Fruit fly (Drosophila melanogaster): ENCODE results near the gene psd.

Gene psd

dm6 chr2L:5982334-5982987 is 17.7 kb upstream of the psd start (continued):
- TF ChIP-seq pho (GFP tag; optimal IDR thresholded peaks at IDR 0.05) (peak; percentile 38), HLH4C (GFP tag; IDR thresholded peaks at IDR 0.05; ENCODE audit: partially characterized antibody) (no peak), CG10543 (GFP tag; optimal IDR thresholded peaks at IDR 0.05) (peak; percentile 94), ro (GFP tag; IDR thresholded peaks at IDR 0.05) (no peak), peb (GFP tag; IDR thresholded peaks at IDR 0.05) (no peak), lilli (GFP tag; optimal IDR thresholded peaks at IDR 0.05) (peak; percentile 57), Bteb2 (GFP tag; optimal IDR thresholded peaks at IDR 0.05) (no peak), CG11696 (GFP tag; IDR thresholded peaks at IDR 0.05) (no peak), fu2 (GFP tag; optimal IDR thresholded peaks at IDR 0.05) (peak; percentile 26), CG8089 (GFP tag; optimal IDR thresholded peaks at IDR 0.05) (no peak), CG30431 (GFP tag; optimal IDR thresholded peaks at IDR 0.05) (no peak), CG4360 (GFP tag; IDR thresholded peaks at IDR 0.05) (no peak), gsb (GFP tag; IDR thresholded peaks at IDR 0.05) (no peak), Dll (GFP tag; IDR thresholded peaks at IDR 0.05; ENCODE audit: partially characterized antibody) (no peak), unc-4 (GFP tag; IDR thresholded peaks at IDR 0.05; ENCODE audit: partially characterized antibody) (no peak), CG12155 (GFP tag; optimal IDR thresholded peaks at IDR 0.05) (peak; percentile 51), gcm (GFP tag; optimal IDR thresholded peaks at IDR 0.05) (no peak), CG4424 (GFP tag; optimal IDR thresholded peaks at IDR 0.05) (peak; percentile 100), mld (GFP tag; IDR thresholded peaks at IDR 0.05; ENCODE audit: partially characterized antibody) (no peak), gro (GFP tag; optimal IDR thresholded peaks at IDR 0.05) (peak; percentile 12), Drgx (GFP tag; IDR thresholded peaks at IDR 0.05) (no peak), eyg (GFP tag; optimal IDR thresholded peaks at IDR 0.05) (peak; percentile 49), ftz-f1 (GFP tag; optimal IDR thresholded peaks at IDR 0.05) (peak; percentile 99), CG10431 (GFP tag; optimal IDR thresholded peaks at IDR 0.05) (peak; percentile 34), pzg (GFP tag; optimal IDR thresholded peaks at IDR 0.05) (peak; percentile 47), CG14014 (GFP tag; IDR thresholded peaks at IDR 0.05) (no peak), ranshi (GFP tag; IDR thresholded peaks at IDR 0.05) (no peak), CG6791 (GFP tag; IDR thresholded peaks at IDR 0.05; ENCODE audit: partially characterized antibody) (no peak), CG9932 (GFP tag; IDR thresholded peaks at IDR 0.05) (no peak), ewg (GFP tag; optimal IDR thresholded peaks at IDR 0.05) (peak; percentile 40), PHDP (tag; optimal IDR thresholded peaks at IDR 0.05) (no peak), Gug (GFP tag; IDR thresholded peaks at IDR 0.05) (no peak; the same call in 3 of the 4 replicates), tna (GFP tag; IDR thresholded peaks at IDR 0.05; ENCODE audit: partially characterized antibody) (no peak), jing (GFP tag; optimal IDR thresholded peaks at IDR 0.05) (no peak), Max (GFP tag; optimal IDR thresholded peaks at IDR 0.05) (no peak), pum (GFP tag; optimal IDR thresholded peaks at IDR 0.05) (no peak), CG10147 (GFP tag; optimal IDR thresholded peaks at IDR 0.05) (no peak), CG2875 (GFP tag; optimal IDR thresholded peaks at IDR 0.05) (no peak), CHES-1-like (GFP tag; optimal IDR thresholded peaks at IDR 0.05) (peak; percentile 56), BEAF-32 (GFP tag; optimal IDR thresholded peaks at IDR 0.05) (peak; percentile 35), CG11695 (GFP tag; IDR thresholded peaks at IDR 0.05) (no peak), run (tag; optimal IDR thresholded peaks at IDR 0.05) (no peak), fd102C (GFP tag; optimal IDR thresholded peaks at IDR 0.05) (no peak), da (GFP tag; optimal IDR thresholded peaks at IDR 0.05) (no peak), crol (GFP tag; IDR thresholded peaks at IDR 0.05) (no peak), mam (GFP tag; optimal IDR thresholded peaks at IDR 0.05) (no peak), nerfin-2 (GFP tag; IDR thresholded peaks at IDR 0.05; ENCODE audit: partially characterized antibody) (no peak), CG11723 (GFP tag; optimal IDR thresholded peaks at IDR 0.05) (peak; percentile 45), E2f2 (GFP tag; IDR thresholded peaks at IDR 0.05) (no peak), bowl (GFP tag; IDR thresholded peaks at IDR 0.05) (no peak)

All from whole organism, embryonic.